Worm (Caenorhabditis elegans) whole organism, mixed stage, embryonic: ENCODE measurements around the gene Y43F8B.9.

Experiments used
- M03D4.4 ChIP-seq: sonication (generic microtip); optimal IDR thresholded peaks from 2 replicates; lab custom pipeline; 2017; ENCODE audit warnings: mild to moderate bottlenecking, missing genetic modification characterization, missing compliant biosample characterization
- bed-3 ChIP-seq: fragments of 200-800 bp; sonication (Bioruptor generic); optimal IDR thresholded peaks from 3 replicates; lab custom pipeline; 2018; ENCODE audit warnings: mild to moderate bottlenecking, missing genetic modification characterization, moderate library complexity, missing compliant biosample characterization
- blmp-1 ChIP-seq: fragments of 150-350 bp; optimal IDR thresholded peaks from 2 replicates; lab custom pipeline; 2014; ENCODE audit warnings: missing biosample characterization, missing genetic modification characterization
- ceh-39 ChIP-seq: fragments of 150-350 bp; optimal IDR thresholded peaks from 2 replicates; lab custom pipeline; 2014; ENCODE audit warnings: missing biosample characterization, missing genetic modification characterization
- ceh-43 ChIP-seq: fragments of 200-800 bp; sonication (Bioruptor generic); optimal IDR thresholded peaks from 2 replicates; lab custom pipeline; 2018; ENCODE audit warnings: mild to moderate bottlenecking, missing genetic modification characterization, moderate library complexity, missing compliant biosample characterization
- ceh-83 ChIP-seq: fragments of 200-800 bp; sonication (Bioruptor generic); optimal IDR thresholded peaks from 2 replicates; lab custom pipeline; 2018; ENCODE audit warnings: mild to moderate bottlenecking, missing genetic modification characterization, missing compliant biosample characterization
- ces-1 ChIP-seq: fragments of 150-350 bp; optimal IDR thresholded peaks from 2 replicates; lab custom pipeline; 2014; ENCODE audit warnings: missing biosample characterization, missing genetic modification reagents, missing genetic modification characterization
- cnd-1 ChIP-seq: fragments of 200-800 bp; sonication (Bioruptor generic); optimal IDR thresholded peaks from 2 replicates; lab custom pipeline; 2018; ENCODE audit warnings: mild to moderate bottlenecking, missing genetic modification characterization, missing compliant biosample characterization
- drap-1 ChIP-seq: fragments of 200-800 bp; sonication (Bioruptor generic); optimal IDR thresholded peaks from 3 replicates; lab custom pipeline; 2018; ENCODE audit warnings: mild to moderate bottlenecking, missing genetic modification characterization, missing compliant biosample characterization
- elt-1 ChIP-seq: sonication (generic microtip); optimal IDR thresholded peaks from 2 replicates; lab custom pipeline; 2017; ENCODE audit warnings: missing genetic modification characterization, mild to moderate bottlenecking, missing compliant biosample characterization, antibody characterized with exemption, moderate library complexity, borderline replicate concordance; ENCODE audit not compliant: insufficient read depth
- elt-3 ChIP-seq: fragments of 150-350 bp; optimal IDR thresholded peaks from 2 replicates; lab custom pipeline; 2014; ENCODE audit warnings: missing biosample characterization, missing genetic modification characterization
- flh-1 ChIP-seq: fragments of 200-800 bp; sonication (Bioruptor generic); optimal IDR thresholded peaks from 2 replicates; lab custom pipeline; 2018; ENCODE audit warnings: mild to moderate bottlenecking, missing genetic modification characterization, moderate library complexity, missing compliant biosample characterization
- ham-2 ChIP-seq: fragments of 200-800 bp; sonication (Bioruptor generic); optimal IDR thresholded peaks from 2 replicates; lab custom pipeline; 2018; ENCODE audit warnings: mild to moderate bottlenecking, missing genetic modification characterization, missing compliant biosample characterization
- hlh-1 ChIP-seq: fragments of 150-350 bp; optimal IDR thresholded peaks from 2 replicates; lab custom pipeline; 2014; ENCODE audit warnings: missing biosample characterization, missing genetic modification reagents, missing genetic modification characterization
- lin-13 ChIP-seq: fragments of 150-350 bp; optimal IDR thresholded peaks from 2 replicates; lab custom pipeline; 2014; ENCODE audit warnings: missing biosample characterization, missing genetic modification characterization
- lin-32 ChIP-seq: fragments of 200-800 bp; sonication (Bioruptor generic); optimal IDR thresholded peaks from 2 replicates; lab custom pipeline; 2018; ENCODE audit warnings: mild to moderate bottlenecking, missing genetic modification characterization, missing compliant biosample characterization
- lsy-2 ChIP-seq: fragments of 150-350 bp; optimal IDR thresholded peaks from 2 replicates; lab custom pipeline; 2014; ENCODE audit warnings: missing biosample characterization, missing genetic modification characterization
- mab-5 ChIP-seq: fragments of 150-350 bp; optimal IDR thresholded peaks from 2 replicates; lab custom pipeline; 2014; ENCODE audit warnings: missing biosample characterization, missing genetic modification characterization
- mep-1 ChIP-seq: fragments of 150-350 bp; optimal IDR thresholded peaks from 2 replicates; lab custom pipeline; 2017; ENCODE audit warnings: missing biosample characterization, missing genetic modification reagents, missing genetic modification characterization, inconsistent platforms
- mls-2 ChIP-seq: sonication (generic microtip); optimal IDR thresholded peaks from 2 replicates; lab custom pipeline; 2016; ENCODE audit warnings: mild to moderate bottlenecking, missing genetic modification characterization, moderate library complexity, missing compliant biosample characterization
- nhr-12 ChIP-seq: fragments of 150-350 bp; optimal IDR thresholded peaks from 2 replicates; lab custom pipeline; 2014; ENCODE audit warnings: missing biosample characterization, missing genetic modification characterization
- nhr-2 ChIP-seq: fragments of 150-350 bp; optimal IDR thresholded peaks from 2 replicates; lab custom pipeline; 2014; ENCODE audit warnings: missing biosample characterization, missing genetic modification characterization
- nhr-237 ChIP-seq: fragments of 150-350 bp; optimal IDR thresholded peaks from 2 replicates; lab custom pipeline; 2014; ENCODE audit warnings: missing biosample characterization, missing genetic modification characterization
- nhr-28 ChIP-seq: fragments of 150-350 bp; optimal IDR thresholded peaks from 2 replicates; lab custom pipeline; 2014; ENCODE audit warnings: missing biosample characterization, missing genetic modification characterization
- nhr-76 ChIP-seq: sonication (generic microtip); optimal IDR thresholded peaks from 2 replicates; lab custom pipeline; 2017; ENCODE audit warnings: missing biosample characterization, missing genetic modification characterization
- pha-4 ChIP-seq: fragments of 150-350 bp; optimal IDR thresholded peaks from 2 replicates; lab custom pipeline; 2018; ENCODE audit warnings: missing biosample characterization, missing genetic modification reagents, missing genetic modification characterization
- sem-2 ChIP-seq: fragments of 200-800 bp; sonication (Bioruptor generic); optimal IDR thresholded peaks from 2 replicates; lab custom pipeline; 2018; ENCODE audit warnings: mild to moderate bottlenecking, missing genetic modification characterization, missing compliant biosample characterization
- snpc-4 ChIP-seq: fragments of 150-350 bp; optimal IDR thresholded peaks from 2 replicates; lab custom pipeline; 2014; ENCODE audit warnings: missing biosample characterization, missing genetic modification characterization
- sptf-1 ChIP-seq: sonication (generic microtip); optimal IDR thresholded peaks from 2 replicates; lab custom pipeline; 2017; ENCODE audit warnings: mild to moderate bottlenecking, missing genetic modification characterization, moderate library complexity, missing compliant biosample characterization
- tbx-8 ChIP-seq: fragments of 200-800 bp; sonication (Bioruptor generic); optimal IDR thresholded peaks from 2 replicates; lab custom pipeline; 2018; ENCODE audit warnings: mild to moderate bottlenecking, missing genetic modification characterization, moderate library complexity, missing compliant biosample characterization
- unc-120 ChIP-seq: sonication (generic microtip); optimal IDR thresholded peaks from 2 replicates; lab custom pipeline; 2017; ENCODE audit warnings: missing genetic modification characterization, missing compliant biosample characterization; ENCODE audit not compliant: poor library complexity, severe bottlenecking
- unc-39 ChIP-seq: fragments of 150-350 bp; optimal IDR thresholded peaks from 2 replicates; lab custom pipeline; 2014; ENCODE audit warnings: missing biosample characterization, missing genetic modification characterization
- unc-62 ChIP-seq: fragments of 150-350 bp; optimal IDR thresholded peaks from 2 replicates; lab custom pipeline; 2014; ENCODE audit warnings: missing biosample characterization, missing genetic modification reagents, missing genetic modification characterization
- zip-8 ChIP-seq: fragments of 150-350 bp; optimal IDR thresholded peaks from 2 replicates; lab custom pipeline; 2014; ENCODE audit warnings: missing biosample characterization, missing genetic modification characterization
- ztf-11 ChIP-seq: fragments of 150-350 bp; optimal IDR thresholded peaks from 2 replicates; lab custom pipeline; 2014; ENCODE audit warnings: missing biosample characterization, missing genetic modification characterization

Y43F8B.9 gene

DNA sequence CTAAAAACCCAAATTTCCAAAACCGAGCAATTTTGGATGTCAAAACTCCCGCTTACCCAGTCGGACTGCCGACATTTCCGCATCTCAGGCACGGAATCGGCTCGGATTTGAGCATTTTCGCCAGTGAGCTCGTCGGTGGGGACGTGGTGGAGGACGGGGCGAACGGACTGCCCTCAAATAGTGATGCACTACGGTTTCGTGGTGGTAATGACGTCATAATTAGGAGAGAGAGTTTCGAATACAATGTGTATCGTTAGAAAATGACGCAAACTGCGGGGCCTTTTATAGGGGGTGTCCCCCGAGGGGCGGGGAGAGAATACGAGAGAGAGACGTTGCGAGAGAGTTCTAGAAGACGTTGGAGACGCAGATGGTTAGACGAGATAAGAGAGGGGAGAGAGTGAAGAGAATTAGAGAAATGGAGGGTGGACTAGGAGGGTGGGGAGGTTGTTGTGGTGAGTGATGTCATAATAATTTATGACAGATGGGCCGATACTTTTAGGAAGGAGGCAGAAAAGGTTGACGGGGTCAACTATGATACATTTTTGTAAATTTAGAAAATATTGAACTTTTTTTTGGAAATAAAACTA lies 44.7 kb downstream of the Y43F8B.9 start:
- TF ChIP-seq zip-8 (peak; percentile 94), tbx-8 (peak; percentile 26), unc-62 (GFP tag; lab: Kevin White, UChicago) (peak; percentile 99), mls-2 (tag; lab: Kevin White, UChicago) (peak; percentile 88), ztf-11 (tag; lab: Kevin White, UChicago) (peak; percentile 85), mab-5 (tag; lab: Kevin White, UChicago) (peak; percentile 81), nhr-76 (tag; lab: Kevin White, UChicago) (no peak), bed-3 (no peak), nhr-12 (tag; lab: Kevin White, UChicago) (peak; percentile 86), M03D4.4 (tag; lab: Kevin White, UChicago) (peak; percentile 70), blmp-1 (peak; percentile 25), nhr-28 (no peak), ham-2 (GFP tag; lab: Kevin White, UChicago) (no peak), unc-39 (tag; lab: Kevin White, UChicago) (peak; percentile 90), sem-2 (GFP tag; lab: Kevin White, UChicago) (peak; percentile 68), lsy-2 (peak; percentile 69), lin-32 (peak; percentile 58), drap-1 (GFP tag; lab: Kevin White, UChicago) (peak; percentile 94), flh-1 (GFP tag; lab: Kevin White, UChicago) (peak; percentile 28), nhr-237 (tag; lab: Kevin White, UChicago) (peak; percentile 45), snpc-4 (no peak), ceh-83 (GFP tag; lab: Kevin White, UChicago) (peak; percentile 92), lin-13 (tag; lab: Kevin White, UChicago) (peak; percentile 83), elt-3 (peak; percentile 82), ceh-39 (tag; lab: Kevin White, UChicago) (peak; percentile 87), elt-1 (tag; lab: Kevin White, UChicago) (peak; percentile 74), hlh-1 (tag; lab: Kevin White, UChicago) (peak; percentile 31), ceh-43 (GFP tag; lab: Kevin White, UChicago) (peak; percentile 75), nhr-2 (tag; lab: Kevin White, UChicago) (peak; percentile 93), sptf-1 (peak; percentile 78), cnd-1 (tag; lab: Kevin White, UChicago) (peak; percentile 89), ces-1 (GFP tag; lab: Kevin White, UChicago) (peak; percentile 82), pha-4 (tag; lab: Kevin White, UChicago) (peak; percentile 10), unc-120 (tag; lab: Kevin White, UChicago) (peak; percentile 72), mep-1 (tag; lab: Kevin White, UChicago) (peak; percentile 72)

DNA sequence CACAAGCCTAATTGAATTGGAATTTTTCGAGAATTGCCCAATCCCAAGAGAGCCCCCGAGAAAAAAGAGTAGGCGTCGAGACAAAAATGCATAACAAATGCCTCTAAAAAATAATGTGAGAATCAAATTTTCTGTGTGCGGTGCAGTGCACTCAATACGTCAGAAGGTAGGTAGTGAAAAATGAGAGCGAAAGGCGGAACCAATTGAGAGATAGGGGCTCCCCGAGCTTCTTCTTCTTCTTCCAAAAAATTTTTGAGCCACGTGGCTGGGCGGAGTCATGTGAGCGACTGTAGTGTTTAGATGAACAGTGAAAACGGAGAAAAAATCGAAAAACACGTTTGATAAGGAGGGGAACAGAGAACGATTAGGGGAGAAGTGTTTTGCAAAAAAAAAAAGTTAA lies 46.6 kb downstream of the Y43F8B.9 start:
- TF ChIP-seq ztf-11 (tag; lab: Kevin White, UChicago) (no peak), ces-1 (GFP tag; lab: Kevin White, UChicago) (peak; percentile 17), lin-13 (tag; lab: Kevin White, UChicago) (no peak)
- TF ChIP-seq, all 35 proteins: peak for 1

DNA sequence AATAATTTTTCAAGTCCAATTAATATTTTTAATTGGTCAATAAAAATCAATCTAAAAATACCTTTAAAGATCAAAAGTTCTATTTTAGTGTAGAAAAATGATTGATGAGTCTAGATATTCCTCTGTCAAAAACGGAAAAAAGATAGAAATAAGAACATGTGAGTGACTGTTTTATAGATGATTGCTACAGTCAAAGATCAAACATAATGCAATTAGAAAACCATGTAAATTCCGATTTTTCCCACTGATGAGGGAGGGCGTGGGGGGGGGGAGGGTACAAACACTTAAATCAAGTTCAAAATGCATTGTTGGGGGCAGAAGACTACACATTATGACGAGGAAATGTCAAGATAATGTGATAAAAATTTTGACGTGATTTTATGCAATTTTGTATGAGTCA lies 48.2 kb downstream of the Y43F8B.9 start:
- TF ChIP-seq zip-8 (no peak), ceh-83 (GFP tag; lab: Kevin White, UChicago) (no peak), ztf-11 (tag; lab: Kevin White, UChicago) (no peak), cnd-1 (tag; lab: Kevin White, UChicago) (no peak), lin-13 (tag; lab: Kevin White, UChicago) (no peak), sem-2 (GFP tag; lab: Kevin White, UChicago) (no peak), tbx-8 (no peak), ces-1 (GFP tag; lab: Kevin White, UChicago) (no peak)

DNA sequence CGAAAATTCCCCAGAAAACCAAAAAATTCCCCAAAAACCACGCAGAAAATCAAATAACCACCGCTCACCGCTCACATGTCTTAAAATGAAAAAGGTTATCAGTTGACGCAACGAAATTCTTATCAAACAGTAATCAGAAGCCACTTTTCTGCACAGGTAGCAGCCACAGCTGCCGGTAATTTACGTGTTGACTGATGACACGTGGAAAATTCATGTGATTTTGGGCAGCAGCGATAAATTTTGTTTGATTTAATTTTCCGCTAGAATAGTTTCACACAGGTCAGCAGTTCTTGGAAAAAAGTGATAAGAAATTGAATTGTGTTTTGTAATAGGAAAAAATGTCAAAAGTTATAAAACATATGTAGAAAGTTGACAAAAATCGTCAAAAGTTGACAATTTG lies 49.6 kb downstream of the Y43F8B.9 start:
- TF ChIP-seq pha-4 (tag; lab: Kevin White, UChicago), result no peak
- no peak for TF ChIP-seq bed-3
- TF ChIP-seq drap-1 (GFP tag; lab: Kevin White, UChicago), result no peak
- TF ChIP-seq unc-120 (tag; lab: Kevin White, UChicago), result no peak
- TF ChIP-seq lsy-2, result no peak
- TF ChIP-seq sptf-1, result no peak
- TF ChIP-seq ceh-83 (GFP tag; lab: Kevin White, UChicago), result no peak
- TF ChIP-seq lin-13 (tag; lab: Kevin White, UChicago), result no peak
- TF ChIP-seq M03D4.4 (tag; lab: Kevin White, UChicago), result no peak
- TF ChIP-seq ceh-43 (GFP tag; lab: Kevin White, UChicago), result no peak
- no peak for TF ChIP-seq ceh-39 (tag; lab: Kevin White, UChicago)
